Fruit fly (Drosophila melanogaster) whole organism, prepupa: Measurements from ENCODE around the gene Tsp.

Experiments
- Blimp-1 ChIP-seq: fragments of 200-800 bp; sonication (Bioruptor generic); optimal IDR thresholded peaks from 3 replicates; lab custom pipeline; 2017; ENCODE audit warnings: missing biosample characterization, missing genetic modification characterization, mild to moderate bottlenecking, moderate library complexity, missing genetic modification reagents
- CG10631 ChIP-seq: fragments of 200-800 bp; sonication (Bioruptor generic); optimal IDR thresholded peaks from 2 replicates; lab custom pipeline; 2016; ENCODE audit warnings: missing biosample characterization, missing genetic modification characterization
- CG11294 ChIP-seq: fragments of 200-800 bp; sonication (Bioruptor generic); IDR thresholded peaks from 2 replicates; pipeline ENCODE4 v1.3.6; 2022; ENCODE audit warnings: missing biosample characterization, missing genetic modification characterization
- CG11762 ChIP-seq: fragments of 200-800 bp; sonication (Bioruptor generic); optimal IDR thresholded peaks from 3 replicates; lab custom pipeline; 2016; ENCODE audit warnings: missing biosample characterization, missing genetic modification characterization; ENCODE audit not compliant: insufficient read depth
- CG11902 ChIP-seq: fragments of 200-800 bp; sonication (Bioruptor generic); optimal IDR thresholded peaks from 3 replicates; lab custom pipeline; 2016; ENCODE audit warnings: missing biosample characterization, missing genetic modification characterization
- CG15336 ChIP-seq: fragments of 200-800 bp; sonication (Bioruptor generic); IDR thresholded peaks from 2 replicates; pipeline ENCODE4 v1.3.6; 2022; ENCODE audit warnings: missing biosample characterization, missing genetic modification characterization
- CG1621 ChIP-seq: fragments of 200-800 bp; sonication (Bioruptor generic); optimal IDR thresholded peaks from 3 replicates; lab custom pipeline; 2018; ENCODE audit warnings: missing biosample characterization, mild to moderate bottlenecking, missing genetic modification characterization
- CG16779 ChIP-seq: fragments of 200-800 bp; sonication (Bioruptor generic); optimal IDR thresholded peaks from 3 replicates; lab custom pipeline; 2017; ENCODE audit warnings: missing biosample characterization, mild to moderate bottlenecking, missing genetic modification characterization
- CG3032 ChIP-seq: fragments of 200-800 bp; optimal IDR thresholded peaks from 2 replicates; lab custom pipeline; 2019; ENCODE audit warnings: missing biosample characterization, mild to moderate bottlenecking, missing genetic modification characterization, moderate library complexity
- CG31627 ChIP-seq: fragments of 200-800 bp; sonication (Bioruptor generic); optimal IDR thresholded peaks from 3 replicates; lab custom pipeline; 2016; ENCODE audit warnings: missing biosample characterization, missing genetic modification characterization
- CG32006 ChIP-seq: fragments of 200-800 bp; sonication (Bioruptor generic); optimal IDR thresholded peaks from 3 replicates; lab custom pipeline; 2017; ENCODE audit warnings: missing biosample characterization, mild to moderate bottlenecking, missing genetic modification characterization
- CG34406 ChIP-seq: fragments of 200-800 bp; sonication (Bioruptor generic); optimal IDR thresholded peaks from 3 replicates; lab custom pipeline; 2016; ENCODE audit warnings: missing biosample characterization, missing genetic modification characterization
- CG3919 ChIP-seq: fragments of 200-800 bp; sonication (Bioruptor generic); optimal IDR thresholded peaks from 3 replicates; lab custom pipeline; 2016; ENCODE audit warnings: missing biosample characterization, missing genetic modification characterization
- CG4318 ChIP-seq: fragments of 200-800 bp; sonication (Bioruptor generic); optimal IDR thresholded peaks from 3 replicates; lab custom pipeline; 2017; ENCODE audit warnings: missing biosample characterization, mild to moderate bottlenecking, missing genetic modification characterization
- CG6163 ChIP-seq: fragments of 200-800 bp; sonication (Bioruptor generic); IDR thresholded peaks from 3 replicates; pipeline ENCODE4 v1.3.6; 2022; ENCODE audit warnings: missing biosample characterization, missing genetic modification characterization
- CG6808 ChIP-seq: fragments of 200-800 bp; sonication (Bioruptor generic); optimal IDR thresholded peaks from 3 replicates; lab custom pipeline; 2017; ENCODE audit warnings: missing biosample characterization, missing genetic modification characterization, mild to moderate bottlenecking, moderate library complexity, missing genetic modification reagents
- CG6854 ChIP-seq: fragments of 200-800 bp; sonication (Bioruptor generic); optimal IDR thresholded peaks from 2 replicates; lab custom pipeline; 2017; ENCODE audit warnings: missing biosample characterization, mild to moderate bottlenecking, missing genetic modification characterization
- CG7368 ChIP-seq: fragments of 200-800 bp; sonication (Bioruptor generic); optimal IDR thresholded peaks from 3 replicates; lab custom pipeline; 2016; ENCODE audit warnings: missing biosample characterization, missing genetic modification characterization
- CG8119 ChIP-seq: fragments of 200-800 bp; sonication (Bioruptor generic); IDR thresholded peaks from 3 replicates; pipeline ENCODE4 v1.3.6; 2022; ENCODE audit warnings: missing biosample characterization, missing genetic modification characterization
- CG8632 ChIP-seq: fragments of 200-800 bp; sonication (Bioruptor generic); optimal IDR thresholded peaks from 3 replicates; lab custom pipeline; 2016; ENCODE audit warnings: missing biosample characterization, missing genetic modification characterization
- CG9139 ChIP-seq: fragments of 200-800 bp; sonication (Bioruptor generic); optimal IDR thresholded peaks from 3 replicates; lab custom pipeline; 2017; ENCODE audit warnings: missing biosample characterization, mild to moderate bottlenecking, missing genetic modification characterization
- Eip75B ChIP-seq: fragments of 200-800 bp; sonication (Bioruptor generic); optimal IDR thresholded peaks from 3 replicates; lab custom pipeline; 2016; ENCODE audit warnings: missing biosample characterization, missing genetic modification characterization
- Eip78C ChIP-seq: fragments of 200-800 bp; sonication (Bioruptor generic); peaks from one replicate; lab custom pipeline; 2016; ENCODE audit warnings: missing biosample characterization, missing genetic modification characterization
- Ets96B ChIP-seq: fragments of 200-800 bp; optimal IDR thresholded peaks from 2 replicates; lab custom pipeline; 2019; ENCODE audit warnings: missing biosample characterization, mild to moderate bottlenecking, missing genetic modification characterization, moderate library complexity
- Gug ChIP-seq: fragments of 200-800 bp; sonication (Bioruptor generic); IDR thresholded peaks from 2 replicates; pipeline ENCODE4 v1.3.6; 2022; ENCODE audit warnings: missing biosample characterization, missing genetic modification characterization
- Hr38 ChIP-seq: sonication (Bioruptor generic); optimal IDR thresholded peaks from 2 replicates; lab custom pipeline; 2016; ENCODE audit warnings: missing biosample characterization, missing genetic modification characterization
- Hr39 ChIP-seq: fragments of 200-800 bp; sonication (Bioruptor generic); optimal IDR thresholded peaks from 2 replicates; lab custom pipeline; 2016; ENCODE audit warnings: missing biosample characterization, missing genetic modification characterization
- Hr4 ChIP-seq: fragments of 200-800 bp; sonication (Bioruptor generic); optimal IDR thresholded peaks from 3 replicates; lab custom pipeline; 2016; ENCODE audit warnings: missing biosample characterization, missing genetic modification characterization
- Lpt ChIP-seq: fragments of 200-800 bp; sonication (Bioruptor generic); optimal IDR thresholded peaks from 3 replicates; lab custom pipeline; 2016; ENCODE audit warnings: missing biosample characterization, missing genetic modification characterization
- Met ChIP-seq: fragments of 200-800 bp; sonication (Bioruptor generic); optimal IDR thresholded peaks from 3 replicates; lab custom pipeline; 2016; ENCODE audit warnings: missing biosample characterization, missing genetic modification characterization
- OdsH ChIP-seq: fragments of 200-800 bp; sonication (Bioruptor generic); optimal IDR thresholded peaks from 3 replicates; lab custom pipeline; 2016; ENCODE audit warnings: missing biosample characterization, missing genetic modification characterization
- Smox ChIP-seq: fragments of 200-800 bp; sonication (Bioruptor generic); optimal IDR thresholded peaks from 3 replicates; lab custom pipeline; 2016; ENCODE audit warnings: missing biosample characterization, missing genetic modification characterization
- Sox102F ChIP-seq: fragments of 200-800 bp; sonication (Bioruptor generic); optimal IDR thresholded peaks from 2 replicates; lab custom pipeline; 2016; ENCODE audit warnings: missing biosample characterization, mild to moderate bottlenecking, missing genetic modification characterization
- Sox14 ChIP-seq: fragments of 200-800 bp; sonication (Bioruptor generic); optimal IDR thresholded peaks from 3 replicates; lab custom pipeline; 2016; ENCODE audit warnings: missing biosample characterization, missing genetic modification characterization
- Sox15 ChIP-seq: fragments of 200-800 bp; sonication (Bioruptor generic); optimal IDR thresholded peaks from 3 replicates; lab custom pipeline; 2016; ENCODE audit warnings: missing biosample characterization, missing genetic modification characterization
- achi ChIP-seq: fragments of 200-800 bp; sonication (Bioruptor generic); optimal IDR thresholded peaks from 3 replicates; lab custom pipeline; 2016; ENCODE audit warnings: missing biosample characterization, missing genetic modification characterization
- acj6 ChIP-seq: fragments of 200-800 bp; sonication (Bioruptor generic); optimal IDR thresholded peaks from 3 replicates; lab custom pipeline; 2016; ENCODE audit warnings: missing biosample characterization, missing genetic modification characterization
- cyc ChIP-seq: fragments of 200-800 bp; sonication (Bioruptor generic); optimal IDR thresholded peaks from 3 replicates; lab custom pipeline; 2016; ENCODE audit warnings: missing biosample characterization, missing genetic modification characterization
- dsx ChIP-seq: fragments of 200-800 bp; optimal IDR thresholded peaks from 3 replicates; lab custom pipeline; 2019; ENCODE audit warnings: missing biosample characterization, mild to moderate bottlenecking, missing genetic modification characterization, moderate library complexity; ENCODE audit not compliant: poor library complexity, severe bottlenecking
- eg ChIP-seq: fragments of 200-800 bp; sonication (Bioruptor generic); IDR thresholded peaks from 3 replicates; pipeline ENCODE4 v1.3.6; 2022; ENCODE audit warnings: missing biosample characterization, missing genetic modification characterization
- esn ChIP-seq: fragments of 200-800 bp; sonication (Bioruptor generic); optimal IDR thresholded peaks from 2 replicates; lab custom pipeline; 2016; ENCODE audit warnings: missing biosample characterization, mild to moderate bottlenecking, missing genetic modification characterization, moderate library complexity
- fd59A ChIP-seq: fragments of 200-800 bp; sonication (Bioruptor generic); optimal IDR thresholded peaks from 2 replicates; lab custom pipeline; 2017; ENCODE audit warnings: missing biosample characterization, mild to moderate bottlenecking, missing genetic modification characterization, missing genetic modification reagents
- fd85E ChIP-seq: fragments of 200-800 bp; sonication (Bioruptor generic); optimal IDR thresholded peaks from 3 replicates; lab custom pipeline; 2016; ENCODE audit warnings: missing biosample characterization, missing genetic modification characterization
- fkh ChIP-seq: fragments of 200-800 bp; sonication (Bioruptor generic); optimal IDR thresholded peaks from 3 replicates; lab custom pipeline; 2017; ENCODE audit warnings: missing biosample characterization, mild to moderate bottlenecking, missing genetic modification characterization, moderate library complexity
- lz ChIP-seq: fragments of 200-800 bp; sonication (Bioruptor generic); optimal IDR thresholded peaks from 3 replicates; lab custom pipeline; 2016; ENCODE audit warnings: missing biosample characterization, missing genetic modification characterization
- net ChIP-seq: fragments of 200-800 bp; sonication (Bioruptor generic); optimal IDR thresholded peaks from 3 replicates; lab custom pipeline; 2016; ENCODE audit warnings: missing biosample characterization, missing genetic modification characterization
- pdm3 ChIP-seq: fragments of 200-800 bp; sonication (Bioruptor generic); optimal IDR thresholded peaks from 3 replicates; lab custom pipeline; 2016; ENCODE audit warnings: missing biosample characterization, missing genetic modification characterization
- salr ChIP-seq, 2 experiments: fragments of 200-800 bp; sonication (Bioruptor generic); optimal IDR thresholded peaks; 3 replicates each; lab custom pipeline; 2016 to 2018; ENCODE audit warnings: missing biosample characterization in 2 of 2, missing genetic modification characterization in 2 of 2, mild to moderate bottlenecking in 1 of 2
- ss ChIP-seq, 2 experiments: fragments of 200-800 bp; sonication (Bioruptor generic); optimal IDR thresholded peaks; 2 replicates in 1 of 2; 3 replicates in 1 of 2; lab custom pipeline; 2017 to 2018; ENCODE audit warnings: mild to moderate bottlenecking in 2 of 2, missing biosample characterization in 2 of 2, missing genetic modification characterization in 2 of 2, moderate library complexity in 1 of 2
- svp ChIP-seq: fragments of 200-800 bp; sonication (Bioruptor generic); peaks from one replicate; lab custom pipeline; 2016; ENCODE audit warnings: missing biosample characterization, missing genetic modification characterization

Gene Tsp

DNA sequence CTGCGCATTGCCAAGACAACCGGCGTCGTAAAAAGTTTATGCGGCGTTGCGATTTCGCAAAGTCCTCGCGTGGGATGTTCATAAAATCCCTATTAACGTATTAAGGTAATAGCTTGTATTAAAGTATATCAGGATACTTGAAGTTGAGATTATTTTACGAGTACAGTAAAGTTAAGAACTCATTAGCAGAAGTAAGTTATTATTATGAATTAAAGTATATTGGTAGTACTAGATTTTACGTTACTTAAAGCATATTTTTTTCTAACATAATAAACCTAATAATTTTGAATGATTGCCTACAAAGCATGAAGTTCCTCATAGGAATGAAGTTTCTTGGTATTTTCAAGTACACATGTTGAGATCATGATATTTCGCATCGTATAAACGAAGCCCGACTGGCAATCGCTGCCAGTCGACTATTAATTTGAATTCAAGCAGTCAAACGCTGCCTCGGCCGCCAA lies 15.1 kb downstream of the Tsp start (continued):
- peak; percentile 18 for TF ChIP-seq cyc (GFP tag; lab: Kevin White, UChicago)
- TF ChIP-seq svp (GFP tag; lab: Kevin White, UChicago): peak; percentile 81
- peak; percentile 36 for TF ChIP-seq Sox102F (GFP tag; lab: Kevin White, UChicago)
- TF ChIP-seq salr (GFP tag; optimal IDR thresholded peaks at IDR 0.05; lab: Kevin White, UChicago): peak in 1 of 2 experiments; percentile 79
- TF ChIP-seq fd59A: peak; percentile 54
- peak; percentile 50 for TF ChIP-seq CG8632 (GFP tag; lab: Kevin White, UChicago)
- TF ChIP-seq CG7368: no peak
- peak; percentile 95 for TF ChIP-seq Eip78C (GFP tag; lab: Kevin White, UChicago)

DNA sequence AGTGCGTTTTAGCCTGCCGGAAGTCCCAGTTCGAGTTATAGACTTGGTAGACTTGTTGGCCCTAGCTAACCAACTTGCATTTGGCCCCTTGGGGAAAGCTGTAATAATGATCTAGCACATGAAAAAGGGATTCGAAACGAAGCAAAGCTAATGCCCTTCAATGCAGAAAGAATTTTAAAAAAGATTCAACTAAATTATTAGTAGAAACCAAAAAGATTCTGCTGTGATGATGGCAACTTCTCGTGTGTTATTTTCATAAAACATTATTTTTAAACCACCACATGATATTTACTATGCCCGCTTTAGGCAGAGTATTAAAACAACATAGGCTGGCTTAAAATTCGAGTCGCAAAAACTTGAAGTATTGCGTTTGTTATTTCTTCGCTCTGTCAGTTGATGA lies 16.8 kb downstream of the Tsp start:
- TF ChIP-seq Lpt (GFP tag; lab: Kevin White, UChicago) (no peak), CG8119 (GFP tag; lab: Robert Waterston, UW) (peak; percentile 48; the same call in 1 of the 3 replicates), fd85E (GFP tag; lab: Kevin White, UChicago) (no peak), CG8632 (GFP tag; lab: Kevin White, UChicago) (no peak), CG15336 (GFP tag; lab: Robert Waterston, UW) (peak; percentile 39; the same call in 1 of the 2 replicates), CG16779 (tag; lab: Kevin White, UChicago) (no peak), CG32006 (GFP tag; lab: Kevin White, UChicago) (peak; percentile 42), CG31627 (GFP tag; lab: Kevin White, UChicago) (no peak), cyc (GFP tag; lab: Kevin White, UChicago) (no peak), CG6808 (no peak), CG11762 (no peak), acj6 (peak; percentile 20), pdm3 (GFP tag; lab: Kevin White, UChicago) (peak; percentile 27), CG3032 (tag; lab: Kevin White, UChicago) (no peak), achi (no peak), salr (GFP tag; optimal IDR thresholded peaks at IDR 0.05; lab: Kevin White, UChicago) (no peak), Hr39 (peak; percentile 15), Blimp-1 (GFP tag; lab: Kevin White, UChicago) (no peak), svp (GFP tag; lab: Kevin White, UChicago) (no peak), CG9139 (GFP tag; lab: Kevin White, UChicago) (no peak), CG11294 (GFP tag; lab: Robert Waterston, UW) (no peak), OdsH (GFP tag; lab: Kevin White, UChicago) (peak; percentile 22), esn (no peak), CG10631 (GFP tag; lab: Kevin White, UChicago) (peak; percentile 36), Sox14 (GFP tag; lab: Kevin White, UChicago) (no peak), Sox102F (GFP tag; lab: Kevin White, UChicago) (no peak), CG11902 (GFP tag; lab: Kevin White, UChicago) (no peak), dsx (no peak), Sox15 (no peak), CG7368 (no peak), Smox (peak; percentile 1), Eip75B (peak; percentile 9), Hr4 (GFP tag; lab: Kevin White, UChicago) (peak; percentile 45), fkh (no peak), ss (GFP tag; optimal IDR thresholded peaks at IDR 0.05; lab: Kevin White, UChicago) (no peak), lz (no peak), CG34406 (GFP tag; lab: Kevin White, UChicago) (no peak), CG4318 (GFP tag; lab: Kevin White, UChicago) (no peak), Hr38 (no peak), eg (GFP tag; lab: Robert Waterston, UW) (no peak), Gug (GFP tag; lab: Robert Waterston, UW) (no peak), Ets96B (tag; lab: Kevin White, UChicago) (peak; percentile 8), CG6163 (peak; percentile 52; the same call in 2 of the 3 replicates), net (GFP tag; lab: Kevin White, UChicago) (no peak), CG3919 (GFP tag; lab: Kevin White, UChicago) (peak; percentile 14), CG1621 (no peak), Met (GFP tag; lab: Kevin White, UChicago) (no peak), CG6854 (GFP tag; lab: Kevin White, UChicago) (no peak)
